Worm (Caenorhabditis elegans): ENCODE data around the gene F54D5.4.

F54D5.4 gene

DNA sequence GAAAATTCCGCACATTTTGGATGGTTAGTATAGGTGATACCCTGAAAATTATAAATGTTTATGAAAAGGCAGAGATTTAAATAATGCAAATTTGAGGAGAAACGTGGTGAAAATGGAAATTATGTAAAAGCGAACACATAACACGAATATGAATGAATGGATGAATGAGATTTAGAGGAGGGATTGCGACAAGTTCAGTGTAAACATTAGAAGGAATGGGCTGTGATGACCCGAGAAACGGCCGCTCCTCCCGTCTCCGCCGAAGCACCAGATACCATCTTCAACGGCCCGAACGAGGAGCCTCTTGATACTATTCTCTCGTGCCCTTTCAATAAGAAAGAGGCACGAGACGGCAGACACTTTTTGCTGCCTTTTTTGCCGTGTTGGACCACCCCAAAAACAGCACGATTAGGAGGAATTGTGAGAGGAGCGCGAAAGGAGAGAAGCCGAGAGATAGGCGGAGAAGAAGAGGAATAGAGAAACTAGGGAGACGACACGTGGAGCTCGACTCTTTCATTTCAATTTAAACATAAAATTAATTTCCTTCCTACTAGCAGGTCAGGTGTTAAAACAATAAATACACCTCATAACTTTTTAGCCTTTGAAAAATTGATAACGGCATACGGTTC, 25.9 kb downstream of the F54D5.4 start, which contains the start of gene gfat-1:
Gene gfat-1, minus strand, starts transcription at position 51 of the 629 bp plus-strand sequence.
- TF ChIP-seq unc-62 (GFP tag; optimal IDR thresholded peaks at IDR 0.05), result no peak

DNA sequence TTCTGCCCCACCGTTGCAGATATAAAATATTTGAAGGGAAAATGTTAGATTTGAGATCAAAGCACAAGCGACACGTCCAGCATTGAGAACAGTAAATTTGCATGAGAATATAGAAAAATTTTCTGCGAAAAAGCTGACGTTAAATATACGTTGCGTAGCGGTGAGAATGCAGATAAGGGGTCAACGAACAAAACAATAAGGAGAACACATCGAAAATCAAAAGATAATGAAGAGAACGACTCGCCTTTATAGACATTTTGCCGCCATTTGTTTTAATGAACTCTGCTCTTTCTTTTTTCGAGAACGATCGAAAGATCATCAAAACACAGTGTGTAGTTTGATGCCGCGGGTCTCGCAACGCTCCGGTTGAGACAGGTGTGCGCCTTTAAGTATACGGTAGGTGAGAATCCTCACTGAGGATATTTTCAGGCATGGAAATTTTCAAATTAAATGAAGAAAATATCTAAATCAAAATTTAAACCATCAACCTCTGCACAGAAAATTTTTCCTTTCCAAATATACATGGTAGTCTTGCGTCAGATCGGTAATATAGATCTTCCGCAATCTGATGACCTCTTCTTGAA, 26.6 kb downstream of the F54D5.4 start:
- TF ChIP-seq unc-62 (GFP tag; optimal IDR thresholded peaks at IDR 0.05), result no peak

DNA sequence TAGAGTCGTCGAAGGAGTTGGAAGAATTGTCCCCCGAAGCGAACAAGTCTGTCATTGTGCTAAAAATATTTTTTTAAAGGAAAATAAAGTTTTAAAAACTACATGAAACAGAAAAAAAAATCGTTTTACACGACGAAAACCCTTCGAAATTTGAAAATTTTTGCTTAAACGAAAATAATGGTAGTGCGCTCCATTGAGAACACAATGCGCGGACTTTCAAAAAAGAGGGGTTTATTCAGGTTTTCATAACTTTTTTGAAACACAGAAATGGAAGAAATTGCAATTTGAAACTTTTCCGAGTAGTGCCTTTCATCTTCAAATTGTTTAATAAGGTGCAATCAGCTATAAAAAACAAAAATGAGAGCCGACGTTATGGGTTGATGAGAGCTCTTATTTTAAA, 30.1 kb downstream of the F54D5.4 start, which contains the start of gene npp-5:
Gene npp-5, minus strand, starts transcription at position 59 of the 400 bp plus-strand sequence.
- TF ChIP-seq unc-62 (GFP tag; optimal IDR thresholded peaks at IDR 0.05), result no peak

DNA sequence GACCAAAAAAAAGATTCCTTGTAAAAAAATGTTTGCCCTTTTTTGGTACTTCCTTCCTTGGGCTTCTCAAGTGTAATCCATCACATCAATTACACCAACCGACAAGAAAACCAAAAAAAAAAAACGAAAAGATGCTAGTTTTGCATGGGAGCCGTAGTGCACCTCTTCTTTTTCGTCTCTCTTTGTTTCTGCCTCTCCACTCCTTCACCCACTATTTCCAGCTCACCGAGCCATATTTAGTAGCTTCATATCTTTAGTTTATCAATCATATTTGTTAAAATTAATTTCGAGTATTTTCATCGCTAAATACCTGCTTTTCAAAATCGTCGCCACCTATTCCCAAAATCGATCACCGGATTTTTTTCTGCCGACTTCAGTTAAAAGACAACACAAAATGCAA, 31.1 kb downstream of the F54D5.4 start, which contains the start of gene F07A11.4:
Gene F07A11.4, plus strand, starts transcription at position 301 of the 400 bp plus-strand sequence.
- TF ChIP-seq unc-62 (GFP tag; optimal IDR thresholded peaks at IDR 0.05), result no peak

DNA sequence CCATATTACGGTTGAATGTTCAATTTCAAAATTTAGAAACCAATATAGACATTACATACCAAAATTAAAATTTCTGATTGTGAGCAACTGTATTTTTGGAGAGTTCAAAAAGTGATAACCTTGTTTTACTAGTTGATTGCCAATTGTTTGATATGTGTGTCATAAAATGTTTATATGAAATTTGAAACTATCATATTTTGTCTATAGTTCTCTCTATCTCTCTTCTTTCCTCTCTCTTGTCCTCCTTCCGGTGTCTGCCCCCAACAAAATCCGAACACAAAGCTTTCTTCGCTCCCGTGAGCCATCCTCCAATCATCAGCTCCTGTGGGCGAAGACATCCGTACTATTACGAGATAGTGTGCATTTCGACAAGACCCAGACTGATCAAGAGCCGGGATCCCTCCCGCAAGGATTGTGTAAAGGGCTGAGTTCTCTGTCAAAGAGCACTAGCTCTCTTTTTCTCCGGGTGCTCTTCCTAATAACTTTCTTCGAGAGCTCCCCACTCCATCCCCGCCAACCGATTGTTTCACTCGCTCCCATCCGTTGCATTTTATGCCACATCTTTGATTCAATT, 32.9 kb downstream of the F54D5.4 start:
- TF ChIP-seq unc-62 (GFP tag; optimal IDR thresholded peaks at IDR 0.05), result no peak

DNA sequence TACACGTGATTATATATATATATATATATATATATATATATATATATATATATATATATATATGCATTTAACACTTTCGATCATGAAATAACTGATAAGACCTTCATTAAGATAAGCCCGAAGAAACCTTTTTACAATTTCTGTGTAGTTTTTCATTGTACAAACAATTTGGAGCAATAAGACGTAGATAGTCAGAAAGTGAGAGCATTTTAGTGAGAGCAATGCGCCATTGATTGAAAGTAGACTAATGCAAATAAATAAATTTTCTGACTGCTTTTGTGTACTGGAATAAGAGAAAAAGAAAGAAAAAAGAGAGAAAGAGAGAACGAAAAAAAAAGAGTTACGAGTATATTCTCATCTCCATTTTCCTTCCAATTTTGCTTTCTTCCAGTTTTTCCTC, 35.0 kb downstream of the F54D5.4 start:
- no peak for TF ChIP-seq unc-62 (GFP tag; optimal IDR thresholded peaks at IDR 0.05)

- no peak for TF ChIP-seq unc-62 (GFP tag; optimal IDR thresholded peaks at IDR 0.05)
Observed at ce11 chrII:11611462-11611861, 41.8 kb downstream of the F54D5.4 start.

- TF ChIP-seq unc-62 (GFP tag; optimal IDR thresholded peaks at IDR 0.05), result no peak
Observed at ce11 chrII:11612034-11612723, 42.6 kb downstream of the F54D5.4 start, which contains the start of gene F07A11.5. F07A11.5 (plus strand) TSS chrII:11612300.

DNA sequence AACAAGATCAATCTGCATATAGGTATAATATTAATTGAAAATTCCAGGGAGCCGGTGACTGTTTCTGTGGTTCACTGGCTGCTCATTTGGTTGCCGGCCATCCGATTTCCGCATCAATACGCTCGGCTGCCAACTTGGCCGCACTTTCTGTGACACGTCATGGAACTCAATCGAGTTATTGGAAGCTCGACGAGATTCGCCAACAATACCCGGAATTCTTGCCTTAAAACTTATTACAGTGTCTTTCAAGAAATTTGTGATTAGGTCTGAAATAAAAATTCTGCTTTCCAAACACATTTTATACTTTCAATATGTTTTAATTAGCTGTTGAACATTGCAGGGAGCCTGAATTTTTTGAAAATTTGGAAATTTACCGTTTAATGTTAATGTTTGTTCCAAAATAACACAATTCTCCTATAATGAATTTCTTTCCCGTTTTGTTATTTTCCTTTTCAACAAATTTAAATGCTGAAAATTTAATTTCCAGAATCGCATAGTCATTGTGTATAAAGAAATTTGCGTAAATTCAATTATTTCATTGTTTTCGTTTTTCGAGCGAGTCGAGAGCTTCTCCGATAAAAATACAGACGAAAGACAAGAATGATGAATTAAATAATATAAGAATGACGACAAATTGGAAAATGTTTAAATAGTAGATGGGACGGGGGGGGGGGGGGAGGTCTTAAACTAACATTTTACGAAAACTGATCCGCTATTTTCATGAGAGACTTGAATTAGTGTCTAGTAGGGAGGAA, 44.7 kb downstream of the F54D5.4 start:
- TF ChIP-seq unc-62 (GFP tag; optimal IDR thresholded peaks at IDR 0.05), result no peak

ce11 chrII:11616333-11616942, 46.8 kb downstream of the F54D5.4 start:
- TF ChIP-seq unc-62 (GFP tag; optimal IDR thresholded peaks at IDR 0.05), result no peak

DNA sequence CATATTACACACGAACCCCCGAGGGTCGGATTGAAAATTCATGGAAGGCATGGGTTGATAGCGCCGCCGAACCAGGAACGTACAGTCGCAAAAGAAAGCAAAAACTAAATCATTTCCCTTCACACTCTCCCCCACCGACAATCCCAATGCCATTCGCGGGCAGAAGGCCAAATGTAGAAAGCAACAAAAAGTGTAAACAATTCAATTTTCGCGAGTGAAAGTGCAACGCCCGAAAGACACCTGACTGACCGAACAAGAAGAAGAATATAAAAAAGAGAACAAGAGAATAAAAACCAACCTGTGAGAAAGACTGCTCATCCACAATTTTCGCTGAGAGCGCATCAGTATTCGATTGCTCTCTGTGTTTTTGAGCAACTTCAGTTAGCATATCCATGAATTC, 48.1 kb downstream of the F54D5.4 start:
- no peak for TF ChIP-seq unc-62 (GFP tag; optimal IDR thresholded peaks at IDR 0.05)

ce11 chrII:11619171-11619570, 49.6 kb downstream of the F54D5.4 start:
- TF ChIP-seq unc-62 (GFP tag; optimal IDR thresholded peaks at IDR 0.05), result no peak

DNA sequence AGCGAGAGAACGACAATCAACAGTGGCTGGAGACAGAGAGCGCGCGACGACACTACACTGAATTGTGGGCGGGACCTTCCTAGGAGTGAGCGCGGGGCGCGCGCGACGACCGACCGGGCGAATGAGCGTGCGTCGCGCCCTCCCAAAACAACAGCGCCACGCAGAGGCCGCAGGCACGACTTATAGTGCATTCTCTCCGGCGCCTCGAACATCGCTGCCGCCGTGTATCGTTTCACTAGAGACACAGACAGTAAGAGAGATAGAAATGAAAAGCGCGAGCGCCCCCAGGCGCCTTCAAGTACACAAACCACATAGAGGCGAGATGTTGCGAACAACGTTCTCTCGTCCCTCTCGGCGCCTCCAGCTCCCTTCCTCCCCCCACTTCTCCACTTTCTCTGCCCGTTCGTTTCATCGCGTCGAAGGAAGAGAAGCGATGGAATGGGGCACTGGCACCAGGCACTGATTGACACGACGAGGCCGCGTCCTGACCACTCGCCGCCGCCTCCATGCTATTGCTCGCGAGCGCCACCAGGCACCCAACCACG, 50.3 kb downstream of the F54D5.4 start:
- TF ChIP-seq unc-62 (GFP tag; optimal IDR thresholded peaks at IDR 0.05), result peak; percentile 2
